Worm (Caenorhabditis elegans) whole organism, L4 larva: ENCODE results near the gene gpa-18.

Experiments
- D1046.2 ChIP-seq: fragments of 200-800 bp; sonication (Bioruptor generic); IDR thresholded peaks from 2 replicates; pipeline ENCODE4 v1.3.6; 2022; ENCODE audit warnings: missing genetic modification characterization, missing compliant biosample characterization
- F26F4.8 ChIP-seq: fragments of 200-800 bp; sonication (Bioruptor generic); conservative IDR thresholded peaks from 2 replicates; pipeline ENCODE4 v1.3.6; 2022; ENCODE audit warnings: missing genetic modification characterization, missing compliant biosample characterization
- F49E8.2 ChIP-seq: sonication (generic microtip); optimal IDR thresholded peaks from 2 replicates; lab custom pipeline; 2016; ENCODE audit warnings: missing compliant biosample characterization, mild to moderate bottlenecking, missing genetic modification characterization, borderline replicate concordance
- R02D3.7 ChIP-seq: fragments of 150-350 bp; sonication (generic microtip); optimal IDR thresholded peaks from 3 replicates; lab custom pipeline; 2014; ENCODE audit warnings: missing biosample characterization, missing genetic modification characterization
- T20F7.1 ChIP-seq: fragments of 200-800 bp; sonication (Bioruptor generic); optimal IDR thresholded peaks from 2 replicates; lab custom pipeline; 2018; ENCODE audit warnings: mild to moderate bottlenecking, missing genetic modification characterization, missing compliant biosample characterization
- Y75B8A.6 ChIP-seq: fragments of 200-800 bp; sonication (Bioruptor generic); IDR thresholded peaks from 2 replicates; pipeline ENCODE4 v1.3.6; 2022; ENCODE audit warnings: missing genetic modification reagents, missing genetic modification characterization, missing compliant biosample characterization
- ZK546.5 ChIP-seq, 2 experiments: sonication (generic microtip); optimal IDR thresholded peaks; 2 replicates each; lab custom pipeline; 2017; ENCODE audit warnings: missing biosample characterization in 2 of 2, missing genetic modification characterization in 2 of 2
- aha-1 ChIP-seq: fragments of 150-350 bp; peaks from one replicate; lab custom pipeline; 2014; ENCODE audit warnings: missing biosample characterization, missing genetic modification characterization
- arid-1 ChIP-seq: fragments of 200-800 bp; sonication (Bioruptor generic); conservative IDR thresholded peaks from 2 replicates; pipeline ENCODE4 v1.3.6; 2022; ENCODE audit warnings: missing genetic modification reagents, missing genetic modification characterization, missing compliant biosample characterization
- ceh-44 ChIP-seq: fragments of 200-800 bp; sonication (Bioruptor generic); IDR thresholded peaks from 2 replicates; pipeline ENCODE4 v1.3.6; 2022; ENCODE audit warnings: missing genetic modification reagents, missing genetic modification characterization, missing compliant biosample characterization
- dve-1 ChIP-seq: sonication (generic microtip); optimal IDR thresholded peaks from 2 replicates; lab custom pipeline; 2017; ENCODE audit warnings: antibody characterized with exemption, mild to moderate bottlenecking, missing genetic modification characterization, missing compliant biosample characterization; ENCODE audit not compliant: insufficient read depth
- egl-27 ChIP-seq: sonication (generic microtip); optimal IDR thresholded peaks from 3 replicates; lab custom pipeline; 2017; ENCODE audit warnings: missing biosample characterization, missing genetic modification reagents, missing genetic modification characterization
- fkh-10 ChIP-seq: fragments of 150-350 bp; optimal IDR thresholded peaks from 2 replicates; lab custom pipeline; 2014; ENCODE audit warnings: missing biosample characterization, missing genetic modification reagents, missing genetic modification characterization
- gei-8 ChIP-seq: fragments of 200-800 bp; sonication (Bioruptor generic); optimal IDR thresholded peaks from 2 replicates; lab custom pipeline; 2018; ENCODE audit warnings: mild to moderate bottlenecking, missing genetic modification characterization, missing compliant biosample characterization
- hif-1 ChIP-seq, 2 experiments: sonication (generic microtip); optimal IDR thresholded peaks; 2 replicates each; lab custom pipeline; 2016 to 2017; ENCODE audit warnings: missing compliant biosample characterization in 2 of 2, missing genetic modification characterization in 2 of 2, missing genetic modification reagents in 2 of 2, missing genotype in 2 of 2, mild to moderate bottlenecking in 1 of 2
- lim-7 ChIP-seq: fragments of 200-800 bp; sonication (Bioruptor generic); IDR thresholded peaks from 2 replicates; pipeline ENCODE4 v1.3.6; 2022; ENCODE audit warnings: missing genetic modification characterization, missing compliant biosample characterization
- lin-15B ChIP-seq: fragments of 150-350 bp; sonication (generic microtip); optimal IDR thresholded peaks from 3 replicates; lab custom pipeline; 2014; ENCODE audit warnings: missing biosample characterization, missing genetic modification characterization
- lin-29 ChIP-seq: fragments of 200-800 bp; sonication (Bioruptor generic); IDR thresholded peaks from 2 replicates; pipeline ENCODE4 v1.3.6; 2022; ENCODE audit warnings: missing genetic modification reagents, missing genetic modification characterization, missing compliant biosample characterization
- lin-38 ChIP-seq: fragments of 200-800 bp; sonication (Bioruptor generic); IDR thresholded peaks from 2 replicates; pipeline ENCODE4 v1.3.6; 2022; ENCODE audit warnings: missing genetic modification reagents, missing genetic modification characterization, missing compliant biosample characterization
- lir-3 ChIP-seq: sonication (generic microtip); optimal IDR thresholded peaks from 2 replicates; lab custom pipeline; 2016; ENCODE audit warnings: mild to moderate bottlenecking, missing genetic modification characterization, missing compliant biosample characterization
- lsy-2 ChIP-seq, 2 experiments: fragments of 150-350 bp in 1 of 2; sonication (generic microtip) in 1 of 2; optimal IDR thresholded peaks; 2 replicates each; lab custom pipeline; 2014 to 2017; ENCODE audit warnings: missing biosample characterization in 2 of 2, missing genetic modification characterization in 2 of 2
- mdl-1 ChIP-seq, 2 experiments: fragments of 150-350 bp in 1 of 2; sonication (generic microtip) in 1 of 2; optimal IDR thresholded peaks; 2 replicates each; lab custom pipeline; 2014 to 2017; ENCODE audit warnings: missing biosample characterization in 2 of 2, missing genetic modification characterization in 2 of 2
- mxl-3 ChIP-seq: fragments of 200-800 bp; sonication (Bioruptor generic); optimal IDR thresholded peaks from 2 replicates; lab custom pipeline; 2018; ENCODE audit warnings: mild to moderate bottlenecking, missing genetic modification characterization, missing compliant biosample characterization
- nhr-102 ChIP-seq: sonication (generic microtip); optimal IDR thresholded peaks from 2 replicates; lab custom pipeline; 2016; ENCODE audit warnings: mild to moderate bottlenecking, missing genetic modification characterization, moderate library complexity, missing compliant biosample characterization
- nhr-28 ChIP-seq: fragments of 150-350 bp; optimal IDR thresholded peaks from 2 replicates; lab custom pipeline; 2014; ENCODE audit warnings: missing biosample characterization, missing genetic modification characterization
- nhr-76 ChIP-seq: fragments of 150-350 bp; optimal IDR thresholded peaks from 2 replicates; lab custom pipeline; 2014; ENCODE audit warnings: missing biosample characterization, missing genetic modification characterization
- pha-4 ChIP-seq, 2 experiments: fragments of 150-350 bp in 1 of 2; fragments of 200-800 bp in 1 of 2; sonication (Bioruptor generic) in 1 of 2; IDR thresholded peaks in 1 of 2; optimal IDR thresholded peaks in 1 of 2; 2 replicates each; pipeline versions ENCODE4 v1.3.6 to Lab custom; 2014 to 2022; ENCODE audit warnings: missing genetic modification characterization in 2 of 2, missing genetic modification reagents in 2 of 2, missing biosample characterization in 1 of 2, missing compliant biosample characterization in 1 of 2
- sdz-12 ChIP-seq: fragments of 200-800 bp; sonication (Bioruptor generic); optimal IDR thresholded peaks from 2 replicates; lab custom pipeline; 2018; ENCODE audit warnings: mild to moderate bottlenecking, missing genetic modification characterization, missing compliant biosample characterization
- set-16 ChIP-seq: fragments of 200-800 bp; sonication (Bioruptor generic); IDR thresholded peaks from 2 replicates; pipeline ENCODE4 v1.3.6; 2022; ENCODE audit warnings: missing genetic modification reagents, missing genetic modification characterization, missing compliant biosample characterization
- snpc-4 ChIP-seq: fragments of 150-350 bp; optimal IDR thresholded peaks from 2 replicates; lab custom pipeline; 2014; ENCODE audit warnings: missing biosample characterization, missing genetic modification characterization
- spr-3 ChIP-seq: fragments of 200-800 bp; sonication (Bioruptor generic); optimal IDR thresholded peaks from 2 replicates; lab custom pipeline; 2018; ENCODE audit warnings: mild to moderate bottlenecking, missing genetic modification characterization, missing compliant biosample characterization
- tag-97 ChIP-seq: fragments of 200-800 bp; sonication (Bioruptor generic); IDR thresholded peaks from 2 replicates; pipeline ENCODE4 v1.3.6; 2022; ENCODE audit warnings: missing genetic modification characterization, missing compliant biosample characterization
- unc-130 ChIP-seq: sonication (generic microtip); optimal IDR thresholded peaks from 2 replicates; lab custom pipeline; 2016; ENCODE audit warnings: missing genetic modification reagents, missing genetic modification characterization, missing compliant biosample characterization
- unc-62 ChIP-seq, 3 experiments: fragments of 150-350 bp in 1 of 3; sonication (generic microtip); optimal IDR thresholded peaks in 2 of 3; peaks in 1 of 3; 1 replicate in 1 of 3; 2 replicates in 2 of 3; lab custom pipeline; 2014 to 2017; ENCODE audit warnings: missing biosample characterization in 3 of 3, missing genetic modification characterization in 3 of 3, missing genetic modification reagents in 3 of 3, missing genotype in 1 of 3
- zfp-2 ChIP-seq: sonication (generic microtip); optimal IDR thresholded peaks from 2 replicates; lab custom pipeline; 2016; ENCODE audit warnings: mild to moderate bottlenecking, missing genetic modification characterization, missing compliant biosample characterization
- zip-11 ChIP-seq: fragments of 200-800 bp; sonication (Bioruptor generic); IDR thresholded peaks from 2 replicates; pipeline ENCODE4 v1.3.6; 2022; ENCODE audit warnings: missing genetic modification characterization, missing compliant biosample characterization

gpa-18 gene

DNA sequence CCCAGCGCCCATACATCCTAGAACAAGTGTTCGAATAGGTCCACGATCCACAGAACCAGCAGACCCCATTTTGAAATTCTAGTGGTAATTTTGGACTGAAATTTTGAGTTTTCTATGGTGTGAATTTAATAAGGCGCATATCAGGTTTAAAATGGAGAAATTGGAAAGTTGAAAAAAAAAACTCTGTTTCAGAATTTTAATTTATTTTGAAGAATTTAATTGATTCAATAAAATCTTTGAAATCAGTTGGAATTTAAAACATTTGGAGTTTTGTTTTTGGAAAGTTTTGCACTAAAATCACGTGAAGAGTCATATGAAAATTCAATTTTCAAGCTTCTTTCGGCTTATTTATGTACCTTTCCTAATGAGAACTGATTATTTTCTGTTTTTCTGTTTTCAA lies at the start of gene gpa-18:
gpa-18 (minus strand) TSS at position 101 of the 400 bp plus-strand sequence.
- TF ChIP-seq lin-38 (GFP tag; lab: Robert Waterston, UW): no peak
- no peak for TF ChIP-seq F26F4.8 (GFP tag; lab: Robert Waterston, UW)
- TF ChIP-seq gei-8 (GFP tag; lab: Kevin White, UChicago): no peak
- TF ChIP-seq unc-130 (GFP tag; lab: Kevin White, UChicago): no peak
- no peak for TF ChIP-seq Y75B8A.6
- TF ChIP-seq fkh-10 (GFP tag; lab: Kevin White, UChicago): no peak
- TF ChIP-seq F49E8.2: no peak
- TF ChIP-seq unc-62 (GFP tag; optimal IDR thresholded peaks at IDR 0.05 in 1 of 2; lab: Kevin White, UChicago): no peak
- no peak for TF ChIP-seq unc-62 (tag; optimal IDR thresholded peaks at IDR 0.05; lab: Kevin White, UChicago)
- TF ChIP-seq nhr-102 (tag; lab: Kevin White, UChicago): no peak
- TF ChIP-seq hif-1 (tag; optimal IDR thresholded peaks at IDR 0.05; lab: Kevin White, UChicago): no peak
- no peak for TF ChIP-seq nhr-76 (tag; lab: Kevin White, UChicago)
- no peak for TF ChIP-seq lin-15B (tag; lab: Kevin White, UChicago)
- no peak for TF ChIP-seq set-16
- TF ChIP-seq pha-4 (GFP tag; IDR thresholded peaks at IDR 0.05; lab: Robert Waterston, UW): no peak
- no peak for TF ChIP-seq pha-4 (tag; optimal IDR thresholded peaks at IDR 0.05; lab: Kevin White, UChicago)
- TF ChIP-seq T20F7.1 (GFP tag; lab: Kevin White, UChicago): no peak
- no peak for TF ChIP-seq tag-97
- TF ChIP-seq lsy-2 (tag; optimal IDR thresholded peaks at IDR 0.05; lab: Kevin White, UChicago): no peak
- TF ChIP-seq lir-3 (tag; lab: Kevin White, UChicago): no peak
- TF ChIP-seq aha-1 (tag; lab: Kevin White, UChicago): no peak
- no peak for TF ChIP-seq ceh-44 (GFP tag; lab: Robert Waterston, UW)

DNA sequence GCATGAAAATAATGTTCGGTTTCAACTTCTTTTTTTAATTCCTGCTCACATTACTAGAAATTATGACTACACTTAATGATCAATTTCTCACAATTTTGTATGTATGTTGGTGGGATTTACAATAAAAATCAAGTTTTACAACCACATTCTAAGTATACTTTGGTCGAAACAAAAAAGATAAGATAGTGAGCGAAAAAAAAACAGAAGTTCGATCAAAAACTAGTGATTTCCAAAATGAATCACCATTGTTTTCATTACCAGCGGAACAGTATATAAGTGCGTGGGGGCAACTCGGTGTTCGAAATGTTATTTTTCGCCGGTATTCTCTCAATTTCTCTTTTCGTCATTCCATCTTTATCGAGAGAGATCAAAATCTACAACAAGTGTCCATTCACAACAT lies 35.1 kb upstream of the gpa-18 start, which contains the start of gene thn-5:
thn-5 (plus strand) TSS at position 301 of the 400 bp plus-strand sequence.
- TF ChIP-seq egl-27 (tag; lab: Kevin White, UChicago): no peak
- TF ChIP-seq zip-11 (GFP tag; lab: Robert Waterston, UW): no peak
- TF ChIP-seq spr-3 (GFP tag; lab: Kevin White, UChicago): no peak
- TF ChIP-seq nhr-28 (tag; lab: Kevin White, UChicago): no peak
- no peak for TF ChIP-seq lim-7
- no peak for TF ChIP-seq dve-1 (tag; lab: Kevin White, UChicago)
- no peak for TF ChIP-seq fkh-10 (GFP tag; lab: Kevin White, UChicago)
- no peak for TF ChIP-seq unc-62 (GFP tag; optimal IDR thresholded peaks at IDR 0.05 in 1 of 2; lab: Kevin White, UChicago)
- TF ChIP-seq unc-62 (tag; optimal IDR thresholded peaks at IDR 0.05; lab: Kevin White, UChicago): no peak
- TF ChIP-seq T20F7.1 (GFP tag; lab: Kevin White, UChicago): no peak
- TF ChIP-seq R02D3.7 (tag; lab: Kevin White, UChicago): no peak
- TF ChIP-seq mdl-1 (tag; optimal IDR thresholded peaks at IDR 0.05; lab: Kevin White, UChicago): no peak
- TF ChIP-seq unc-130 (GFP tag; lab: Kevin White, UChicago): no peak
- TF ChIP-seq zfp-2 (tag; lab: Kevin White, UChicago): no peak
- no peak for TF ChIP-seq mxl-3 (GFP tag; lab: Kevin White, UChicago)
- no peak for TF ChIP-seq ZK546.5 (tag; optimal IDR thresholded peaks at IDR 0.05; lab: Kevin White, UChicago)
- TF ChIP-seq sdz-12 (GFP tag; lab: Kevin White, UChicago): no peak
- TF ChIP-seq arid-1 (GFP tag; lab: Robert Waterston, UW): no peak
- TF ChIP-seq snpc-4: no peak
- TF ChIP-seq D1046.2 (GFP tag; lab: Robert Waterston, UW): no peak

DNA sequence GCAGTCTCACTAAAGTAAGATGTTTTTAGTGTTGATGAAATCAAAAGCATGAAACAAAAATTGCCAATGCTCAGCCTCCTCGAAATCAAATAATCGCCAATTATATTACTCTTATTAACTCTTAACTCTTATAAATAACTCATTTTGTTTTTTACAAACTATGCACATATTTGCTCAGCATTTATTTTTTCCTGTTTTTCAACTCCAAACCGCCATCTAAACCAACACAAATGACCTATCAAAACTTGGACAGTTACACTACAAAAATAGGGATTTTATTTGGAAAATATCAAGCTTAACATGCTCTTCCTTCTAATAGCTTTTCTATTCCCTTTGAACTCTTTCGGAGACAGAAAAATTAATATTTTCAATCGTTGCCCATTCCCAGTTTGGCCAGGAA lies 33.2 kb upstream of the gpa-18 start, which contains the start of gene thn-6:
thn-6 (plus strand) TSS at position 301 of the 400 bp plus-strand sequence.
- TF ChIP-seq R02D3.7 (tag; lab: Kevin White, UChicago) (no peak), lin-29 (GFP tag; lab: Robert Waterston, UW) (no peak)
